Worm (Caenorhabditis elegans) whole organism, L4 larva: ENCODE results near the gene F40A3.1.
A peak's percentile ranks its signal among the peaks of the same experiment; 100 is the strongest.

Experiments
- F26F4.8 ChIP-seq: fragments of 200-800 bp; sonication (Bioruptor generic); conservative IDR thresholded peaks from 2 replicates; pipeline ENCODE4 v1.3.6; 2022; ENCODE audit warnings: missing genetic modification characterization, missing compliant biosample characterization
- F44E2.7 ChIP-seq: fragments of 200-800 bp; sonication (Bioruptor generic); IDR thresholded peaks from 2 replicates; pipeline ENCODE4 v2.1.2; 2022; ENCODE audit warnings: missing genetic modification characterization, missing compliant biosample characterization
- F49E8.2 ChIP-seq: sonication (generic microtip); optimal IDR thresholded peaks from 2 replicates; lab custom pipeline; 2016; ENCODE audit warnings: missing compliant biosample characterization, mild to moderate bottlenecking, missing genetic modification characterization, borderline replicate concordance
- R02D3.7 ChIP-seq: fragments of 150-350 bp; sonication (generic microtip); optimal IDR thresholded peaks from 3 replicates; lab custom pipeline; 2014; ENCODE audit warnings: missing biosample characterization, missing genetic modification characterization
- T20F7.1 ChIP-seq: fragments of 200-800 bp; sonication (Bioruptor generic); optimal IDR thresholded peaks from 2 replicates; lab custom pipeline; 2018; ENCODE audit warnings: mild to moderate bottlenecking, missing genetic modification characterization, missing compliant biosample characterization
- T26A8.4 ChIP-seq: fragments of 200-800 bp; sonication (Bioruptor generic); IDR thresholded peaks from 2 replicates; pipeline ENCODE4 v1.3.6; 2022; ENCODE audit warnings: missing genetic modification characterization, missing compliant biosample characterization
- Y105C5A.15 ChIP-seq: fragments of 200-800 bp; sonication (Bioruptor generic); IDR thresholded peaks from 2 replicates; pipeline ENCODE4 v1.3.6; 2022; ENCODE audit warnings: missing genetic modification characterization, missing compliant biosample characterization
- Y48G9A.11 ChIP-seq: fragments of 200-800 bp; sonication (Bioruptor generic); IDR thresholded peaks from 2 replicates; pipeline ENCODE4 v1.3.6; 2022; ENCODE audit warnings: missing genetic modification reagents, missing genetic modification characterization, missing compliant biosample characterization
- arid-1 ChIP-seq: fragments of 200-800 bp; sonication (Bioruptor generic); conservative IDR thresholded peaks from 2 replicates; pipeline ENCODE4 v1.3.6; 2022; ENCODE audit warnings: missing genetic modification reagents, missing genetic modification characterization, missing compliant biosample characterization
- attf-4 ChIP-seq: sonication (generic microtip); optimal IDR thresholded peaks from 3 replicates; lab custom pipeline; 2017; ENCODE audit warnings: missing biosample characterization, missing genetic modification characterization
- ceh-28 ChIP-seq: fragments of 150-350 bp; optimal IDR thresholded peaks from 2 replicates; lab custom pipeline; 2014; ENCODE audit warnings: missing biosample characterization, missing genetic modification reagents, missing genetic modification characterization
- cey-2 ChIP-seq: sonication (generic microtip); optimal IDR thresholded peaks from 3 replicates; lab custom pipeline; 2017; ENCODE audit warnings: missing genetic modification characterization, mild to moderate bottlenecking, missing compliant biosample characterization, antibody characterized with exemption, borderline replicate concordance; ENCODE audit not compliant: insufficient read depth
- ctbp-1 ChIP-seq: fragments of 200-800 bp; sonication (Bioruptor generic); IDR thresholded peaks from 2 replicates; pipeline ENCODE4 v1.3.6; 2022; ENCODE audit warnings: missing genetic modification reagents, missing genetic modification characterization, missing compliant biosample characterization
- daf-12 ChIP-seq: fragments of 150-350 bp; optimal IDR thresholded peaks from 2 replicates; lab custom pipeline; 2014; ENCODE audit warnings: missing biosample characterization, missing genetic modification reagents, missing genetic modification characterization
- daf-19 ChIP-seq: fragments of 200-800 bp; sonication (Bioruptor generic); conservative IDR thresholded peaks from 2 replicates; pipeline ENCODE4 v1.3.6; 2022; ENCODE audit warnings: missing genetic modification characterization, missing compliant biosample characterization
- dmd-6 ChIP-seq: fragments of 200-800 bp; sonication (Bioruptor generic); IDR thresholded peaks from 2 replicates; pipeline ENCODE4 v1.3.6; 2022; ENCODE audit warnings: missing genetic modification reagents, missing genetic modification characterization, missing compliant biosample characterization
- dmd-8 ChIP-seq: fragments of 200-800 bp; sonication (Bioruptor generic); IDR thresholded peaks from 2 replicates; pipeline ENCODE4 v1.3.6; 2022; ENCODE audit warnings: missing genetic modification characterization, missing compliant biosample characterization
- duxl-1 ChIP-seq: sonication (generic microtip); optimal IDR thresholded peaks from 2 replicates; lab custom pipeline; 2016; ENCODE audit warnings: mild to moderate bottlenecking, missing genetic modification characterization, moderate library complexity, missing compliant biosample characterization; ENCODE audit not compliant: poor library complexity
- dve-1 ChIP-seq: sonication (generic microtip); optimal IDR thresholded peaks from 2 replicates; lab custom pipeline; 2017; ENCODE audit warnings: antibody characterized with exemption, mild to moderate bottlenecking, missing genetic modification characterization, missing compliant biosample characterization; ENCODE audit not compliant: insufficient read depth
- egl-27 ChIP-seq: sonication (generic microtip); optimal IDR thresholded peaks from 3 replicates; lab custom pipeline; 2017; ENCODE audit warnings: missing biosample characterization, missing genetic modification reagents, missing genetic modification characterization
- fos-1 ChIP-seq: fragments of 150-350 bp; optimal IDR thresholded peaks from 2 replicates; lab custom pipeline; 2014; ENCODE audit warnings: missing biosample characterization, missing genetic modification characterization
- hif-1 ChIP-seq, 2 experiments: sonication (generic microtip); optimal IDR thresholded peaks; 2 replicates each; lab custom pipeline; 2016 to 2017; ENCODE audit warnings: missing compliant biosample characterization in 2 of 2, missing genetic modification characterization in 2 of 2, missing genetic modification reagents in 2 of 2, missing genotype in 2 of 2, mild to moderate bottlenecking in 1 of 2
- hlh-11 ChIP-seq: fragments of 200-800 bp; sonication (Bioruptor generic); optimal IDR thresholded peaks from 2 replicates; lab custom pipeline; 2018; ENCODE audit warnings: mild to moderate bottlenecking, missing genetic modification characterization, missing compliant biosample characterization
- hmg-1.1 ChIP-seq: fragments of 200-800 bp; sonication (Bioruptor generic); IDR thresholded peaks from 2 replicates; pipeline ENCODE4 v1.3.6; 2022; ENCODE audit warnings: missing genetic modification reagents, missing genetic modification characterization, missing compliant biosample characterization
- lin-13 ChIP-seq: fragments of 150-350 bp; optimal IDR thresholded peaks from 2 replicates; lab custom pipeline; 2014; ENCODE audit warnings: missing biosample characterization, missing genetic modification reagents, missing genetic modification characterization
- lin-15B ChIP-seq: fragments of 150-350 bp; sonication (generic microtip); optimal IDR thresholded peaks from 3 replicates; lab custom pipeline; 2014; ENCODE audit warnings: missing biosample characterization, missing genetic modification characterization
- lir-3 ChIP-seq: sonication (generic microtip); optimal IDR thresholded peaks from 2 replicates; lab custom pipeline; 2016; ENCODE audit warnings: mild to moderate bottlenecking, missing genetic modification characterization, missing compliant biosample characterization
- madf-5 ChIP-seq, 2 experiments: fragments of 200-800 bp; sonication (Bioruptor generic); IDR thresholded peaks; 2 replicates each; pipeline ENCODE4 v1.3.6; 2022; ENCODE audit warnings: missing compliant biosample characterization in 2 of 2, missing genetic modification characterization in 2 of 2
- madf-9 ChIP-seq: fragments of 200-800 bp; sonication (Bioruptor generic); conservative IDR thresholded peaks from 2 replicates; pipeline ENCODE4 v1.3.6; 2022; ENCODE audit warnings: missing genetic modification reagents, missing genetic modification characterization, missing compliant biosample characterization
- mxl-3 ChIP-seq: fragments of 200-800 bp; sonication (Bioruptor generic); optimal IDR thresholded peaks from 2 replicates; lab custom pipeline; 2018; ENCODE audit warnings: mild to moderate bottlenecking, missing genetic modification characterization, missing compliant biosample characterization
- nhr-102 ChIP-seq: sonication (generic microtip); optimal IDR thresholded peaks from 2 replicates; lab custom pipeline; 2016; ENCODE audit warnings: mild to moderate bottlenecking, missing genetic modification characterization, moderate library complexity, missing compliant biosample characterization
- nhr-111 ChIP-seq: fragments of 200-800 bp; sonication (Bioruptor generic); optimal IDR thresholded peaks from 2 replicates; lab custom pipeline; 2018; ENCODE audit warnings: mild to moderate bottlenecking, missing genetic modification characterization, missing compliant biosample characterization
- nhr-25 ChIP-seq: sonication (generic microtip); optimal IDR thresholded peaks from 2 replicates; lab custom pipeline; 2017; ENCODE audit warnings: missing genetic modification characterization, mild to moderate bottlenecking, missing compliant biosample characterization, antibody characterized with exemption, moderate library complexity, borderline replicate concordance; ENCODE audit not compliant: insufficient read depth
- nhr-48 ChIP-seq: sonication (generic microtip); optimal IDR thresholded peaks from 2 replicates; lab custom pipeline; 2016; ENCODE audit warnings: mild to moderate bottlenecking, missing genetic modification characterization, missing compliant biosample characterization
- pha-4 ChIP-seq, 2 experiments: fragments of 150-350 bp in 1 of 2; fragments of 200-800 bp in 1 of 2; sonication (Bioruptor generic) in 1 of 2; IDR thresholded peaks in 1 of 2; optimal IDR thresholded peaks in 1 of 2; 2 replicates each; pipeline versions ENCODE4 v1.3.6 to Lab custom; 2014 to 2022; ENCODE audit warnings: missing genetic modification characterization in 2 of 2, missing genetic modification reagents in 2 of 2, missing biosample characterization in 1 of 2, missing compliant biosample characterization in 1 of 2
- pqm-1 ChIP-seq: sonication (generic microtip); optimal IDR thresholded peaks from 2 replicates; lab custom pipeline; 2017; ENCODE audit warnings: missing biosample characterization, missing genetic modification characterization
- set-16 ChIP-seq: fragments of 200-800 bp; sonication (Bioruptor generic); IDR thresholded peaks from 2 replicates; pipeline ENCODE4 v1.3.6; 2022; ENCODE audit warnings: missing genetic modification reagents, missing genetic modification characterization, missing compliant biosample characterization
- skn-1 ChIP-seq: fragments of 150-350 bp; optimal IDR thresholded peaks from 2 replicates; lab custom pipeline; 2014; ENCODE audit warnings: missing biosample characterization, missing genetic modification characterization
- snpc-4 ChIP-seq: fragments of 150-350 bp; optimal IDR thresholded peaks from 2 replicates; lab custom pipeline; 2014; ENCODE audit warnings: missing biosample characterization, missing genetic modification characterization
- spr-1 ChIP-seq: sonication (generic microtip); optimal IDR thresholded peaks from 2 replicates; lab custom pipeline; 2016; ENCODE audit warnings: mild to moderate bottlenecking, missing genetic modification characterization, missing compliant biosample characterization
- spr-3 ChIP-seq: fragments of 200-800 bp; sonication (Bioruptor generic); optimal IDR thresholded peaks from 2 replicates; lab custom pipeline; 2018; ENCODE audit warnings: mild to moderate bottlenecking, missing genetic modification characterization, missing compliant biosample characterization
- unc-39 ChIP-seq: sonication (generic microtip); optimal IDR thresholded peaks from 2 replicates; lab custom pipeline; 2017; ENCODE audit warnings: missing biosample characterization, missing genetic modification characterization
- unc-62 ChIP-seq, 3 experiments: fragments of 150-350 bp in 1 of 3; sonication (generic microtip); optimal IDR thresholded peaks in 2 of 3; peaks in 1 of 3; 1 replicate in 1 of 3; 2 replicates in 2 of 3; lab custom pipeline; 2014 to 2017; ENCODE audit warnings: missing biosample characterization in 3 of 3, missing genetic modification characterization in 3 of 3, missing genetic modification reagents in 3 of 3, missing genotype in 1 of 3
- vab-7 ChIP-seq: fragments of 200-800 bp; sonication (Bioruptor generic); IDR thresholded peaks from 2 replicates; pipeline ENCODE4 v1.3.6; 2022; ENCODE audit warnings: missing genetic modification reagents, missing genetic modification characterization, missing compliant biosample characterization
- zag-1 ChIP-seq: fragments of 150-350 bp; optimal IDR thresholded peaks from 2 replicates; lab custom pipeline; 2014; ENCODE audit warnings: missing biosample characterization, missing genetic modification characterization
- zfp-3 ChIP-seq: fragments of 200-800 bp; sonication (Bioruptor generic); conservative IDR thresholded peaks from 2 replicates; pipeline ENCODE4 v1.3.6; 2022; ENCODE audit warnings: missing genetic modification reagents, missing genetic modification characterization, missing compliant biosample characterization
- zip-11 ChIP-seq: fragments of 200-800 bp; sonication (Bioruptor generic); IDR thresholded peaks from 2 replicates; pipeline ENCODE4 v1.3.6; 2022; ENCODE audit warnings: missing genetic modification characterization, missing compliant biosample characterization
- zip-2 ChIP-seq: fragments of 150-350 bp; optimal IDR thresholded peaks from 2 replicates; lab custom pipeline; 2014; ENCODE audit warnings: missing biosample characterization, missing genetic modification characterization
- ztf-11 ChIP-seq: fragments of 150-350 bp; optimal IDR thresholded peaks from 2 replicates; lab custom pipeline; 2014; ENCODE audit warnings: missing biosample characterization, missing genetic modification characterization

The F40A3.1 gene

DNA sequence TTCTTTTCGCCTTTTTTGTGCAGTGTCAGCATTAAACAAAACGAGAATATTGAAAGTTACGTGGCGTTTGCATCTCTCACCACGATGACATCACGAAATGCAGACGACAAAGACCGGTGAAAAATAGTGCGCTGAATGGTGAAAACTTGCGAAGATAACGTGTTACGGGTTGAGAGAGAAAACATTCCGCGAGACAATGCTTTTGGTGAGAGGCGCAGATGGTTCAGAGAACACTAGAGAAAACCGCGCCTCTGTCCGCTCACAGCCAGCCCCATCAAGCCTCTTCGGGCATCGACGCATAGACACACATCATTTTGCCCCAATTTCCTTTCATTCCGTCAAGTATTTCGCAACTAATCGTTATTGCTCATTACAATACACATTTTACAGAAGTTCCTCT is 36.7 kb upstream of the F40A3.1 start, which contains the start of the genes C37C3.9 and C37C3.18 (continued):
- TF ChIP-seq set-16 (GFP tag; lab: Robert Waterston, UW) (peak; percentile 45; the same call in 1 of the 2 replicates), mxl-3 (GFP tag; lab: Kevin White, UChicago) (peak; percentile 84), lir-3 (tag; lab: Kevin White, UChicago) (no peak), zip-11 (GFP tag; lab: Robert Waterston, UW) (no peak), R02D3.7 (no peak), F44E2.7 (GFP tag; lab: Robert Waterston, UW) (no peak), snpc-4 (peak; percentile 72), lin-15B (tag; lab: Kevin White, UChicago) (no peak), nhr-102 (tag; lab: Kevin White, UChicago) (peak; percentile 60), dve-1 (tag; lab: Kevin White, UChicago) (peak; percentile 88), spr-1 (peak; percentile 2), Y105C5A.15 (GFP tag; lab: Robert Waterston, UW) (no peak), vab-7 (no peak), nhr-25 (tag; lab: Kevin White, UChicago) (peak; percentile 37), dmd-8 (GFP tag; lab: Robert Waterston, UW) (no peak), zfp-3 (GFP tag; lab: Robert Waterston, UW) (no peak), unc-39 (tag; lab: Kevin White, UChicago) (no peak), skn-1 (tag; lab: Kevin White, UChicago) (no peak), spr-3 (GFP tag; lab: Kevin White, UChicago) (no peak), T26A8.4 (GFP tag; lab: Robert Waterston, UW) (peak; percentile 68), F26F4.8 (no peak), daf-12 (no peak), attf-4 (no peak), fos-1 (no peak), hmg-1.1 (GFP tag; lab: Robert Waterston, UW) (peak; percentile 90), duxl-1 (tag; lab: Kevin White, UChicago) (no peak), ztf-11 (tag; lab: Kevin White, UChicago) (no peak), ceh-28 (no peak), cey-2 (tag; lab: Kevin White, UChicago) (no peak), ctbp-1 (GFP tag; lab: Robert Waterston, UW) (no peak; the same call in 1 of the 2 replicates), lin-13 (peak; percentile 78), F49E8.2 (tag; lab: Kevin White, UChicago) (no peak), dmd-6 (GFP tag; lab: Robert Waterston, UW) (peak; percentile 84), daf-19 (GFP tag; lab: Robert Waterston, UW) (no peak), zip-2 (tag; lab: Kevin White, UChicago) (no peak), T20F7.1 (GFP tag; lab: Kevin White, UChicago) (peak; percentile 53), nhr-48 (peak; percentile 56), madf-9 (no peak), pha-4 (GFP tag; IDR thresholded peaks at IDR 0.05; lab: Robert Waterston, UW) (0 out of 2 replicates have a peak, but pooled peaks have one; percentile 39), pha-4 (tag; optimal IDR thresholded peaks at IDR 0.05; lab: Kevin White, UChicago) (no peak), Y48G9A.11 (GFP tag; lab: Robert Waterston, UW) (no peak), arid-1 (0 out of 2 replicates have a peak, but pooled peaks have one; percentile 22), egl-27 (tag; lab: Kevin White, UChicago) (no peak), pqm-1 (peak; percentile 26), hif-1 (tag; optimal IDR thresholded peaks at IDR 0.05; lab: Kevin White, UChicago) (peak in 1 of 2 experiments; percentile 64), zag-1 (tag; lab: Kevin White, UChicago) (no peak), unc-62 (GFP tag; optimal IDR thresholded peaks at IDR 0.05 in 1 of 2; lab: Kevin White, UChicago) (peak in 1 of 2 experiments; percentile 97), unc-62 (tag; optimal IDR thresholded peaks at IDR 0.05; lab: Kevin White, UChicago) (no peak), hlh-11 (tag; lab: Kevin White, UChicago) (peak; percentile 88), madf-5 (GFP tag; IDR thresholded peaks at IDR 0.05; lab: Robert Waterston, UW) (no peak), nhr-111 (GFP tag; lab: Kevin White, UChicago) (no peak)
